Worm (Caenorhabditis elegans) whole organism, L1 larva: Measurements from ENCODE around the gene gst-35.
"Not testable (repeated sequence)": the region's sequence is repeated elsewhere in the genome, so short reads cannot be mapped to it uniquely, and the experiment has no call there.

Source experiments
- C16A3.4 ChIP-seq: fragments of 150-350 bp; optimal IDR thresholded peaks from 2 replicates; lab custom pipeline; 2014; ENCODE audit warnings: missing biosample characterization, missing genetic modification characterization
- C34B4.2 ChIP-seq: sonication (generic microtip); optimal IDR thresholded peaks from 2 replicates; lab custom pipeline; 2017; ENCODE audit warnings: mild to moderate bottlenecking, missing genetic modification characterization, missing compliant biosample characterization
- aha-1 ChIP-seq: fragments of 150-350 bp; optimal IDR thresholded peaks from 2 replicates; lab custom pipeline; 2014; ENCODE audit warnings: missing biosample characterization, missing genetic modification characterization
- ama-1 ChIP-seq: fragments of 150-350 bp; optimal IDR thresholded peaks from 2 replicates; lab custom pipeline; 2014
- blmp-1 ChIP-seq: fragments of 150-350 bp; optimal IDR thresholded peaks from 2 replicates; lab custom pipeline; 2014; ENCODE audit warnings: missing biosample characterization, missing genetic modification characterization
- ceh-8 ChIP-seq: fragments of 200-800 bp; sonication (Bioruptor generic); optimal IDR thresholded peaks from 2 replicates; lab custom pipeline; 2018; ENCODE audit warnings: mild to moderate bottlenecking, missing genetic modification characterization, moderate library complexity, missing compliant biosample characterization
- ceh-82 ChIP-seq, 3 experiments: fragments of 150-350 bp in 1 of 3; sonication (generic microtip) in 2 of 3; optimal IDR thresholded peaks; 2 replicates each; lab custom pipeline; 2014 to 2017; ENCODE audit warnings: missing biosample characterization in 3 of 3, missing genetic modification characterization in 3 of 3
- ceh-88 ChIP-seq: fragments of 200-800 bp; sonication (Bioruptor generic); IDR thresholded peaks from 2 replicates; pipeline ENCODE4 v1.3.6; 2022; ENCODE audit warnings: missing genetic modification characterization, missing compliant biosample characterization
- dpl-1 ChIP-seq, 3 experiments: fragments of 150-350 bp in 2 of 3; sonication (generic microtip) in 1 of 3; optimal IDR thresholded peaks; 2 replicates each; lab custom pipeline; 2014 to 2017; ENCODE audit warnings: missing biosample characterization in 3 of 3, missing genetic modification characterization in 3 of 3, missing genetic modification reagents in 3 of 3
- dsc-1 ChIP-seq: sonication (generic microtip); optimal IDR thresholded peaks from 2 replicates; lab custom pipeline; 2016; ENCODE audit warnings: mild to moderate bottlenecking, missing genetic modification characterization, missing compliant biosample characterization
- elt-3 ChIP-seq, 6 experiments: fragments of 150-350 bp in 1 of 6; sonication (generic microtip); optimal IDR thresholded peaks; 2 replicates each; lab custom pipeline; 2017 to 2018; ENCODE audit warnings: missing biosample characterization in 6 of 6, missing genetic modification characterization in 6 of 6, inconsistent platforms in 1 of 6
- fkh-8 ChIP-seq: sonication (generic microtip); optimal IDR thresholded peaks from 2 replicates; lab custom pipeline; 2016; ENCODE audit warnings: mild to moderate bottlenecking, missing genetic modification characterization, missing compliant biosample characterization
- hlh-4 ChIP-seq: sonication (generic microtip); optimal IDR thresholded peaks from 2 replicates; lab custom pipeline; 2016; ENCODE audit warnings: mild to moderate bottlenecking, missing genetic modification characterization, missing compliant biosample characterization
- jun-1 ChIP-seq: fragments of 150-350 bp; optimal IDR thresholded peaks from 2 replicates; lab custom pipeline; 2014; ENCODE audit warnings: missing biosample characterization, missing genetic modification reagents, missing genetic modification characterization
- lin-14 ChIP-seq: fragments of 200-800 bp; sonication (Bioruptor generic); optimal IDR thresholded peaks from 2 replicates; lab custom pipeline; 2018; ENCODE audit warnings: mild to moderate bottlenecking, missing genetic modification characterization, moderate library complexity, missing compliant biosample characterization
- lin-15B ChIP-seq: fragments of 150-350 bp; sonication (generic microtip); optimal IDR thresholded peaks from 3 replicates; lab custom pipeline; 2014; ENCODE audit warnings: missing biosample characterization, missing genetic modification characterization
- lin-35 ChIP-seq, 2 experiments: fragments of 150-350 bp; optimal IDR thresholded peaks; 2 replicates each; lab custom pipeline; 2014; ENCODE audit warnings: missing biosample characterization in 2 of 2, missing genetic modification characterization in 2 of 2, missing genetic modification reagents in 2 of 2
- lin-39 ChIP-seq: fragments of 150-350 bp; optimal IDR thresholded peaks from 2 replicates; lab custom pipeline; 2014; ENCODE audit warnings: missing biosample characterization, missing genetic modification reagents, missing genetic modification characterization
- lir-3 ChIP-seq: sonication (generic microtip); optimal IDR thresholded peaks from 2 replicates; lab custom pipeline; 2016; ENCODE audit warnings: mild to moderate bottlenecking, missing genetic modification characterization, moderate library complexity, missing compliant biosample characterization; ENCODE audit not compliant: poor library complexity
- mab-9 ChIP-seq: fragments of 200-800 bp; sonication (Bioruptor generic); IDR thresholded peaks from 2 replicates; pipeline ENCODE4 v1.3.6; 2022; ENCODE audit warnings: missing genetic modification reagents, missing genetic modification characterization, missing compliant biosample characterization
- mdl-1 ChIP-seq, 2 experiments: fragments of 150-350 bp; optimal IDR thresholded peaks; 2 replicates each; lab custom pipeline; 2014 to 2017; ENCODE audit warnings: missing biosample characterization in 2 of 2, missing genetic modification characterization in 2 of 2, inconsistent platforms in 1 of 2
- mef-2 ChIP-seq: fragments of 150-350 bp; optimal IDR thresholded peaks from 2 replicates; lab custom pipeline; 2014; ENCODE audit warnings: missing biosample characterization, missing genetic modification characterization
- nhr-12 ChIP-seq: sonication (generic microtip); optimal IDR thresholded peaks from 2 replicates; lab custom pipeline; 2017; ENCODE audit warnings: missing biosample characterization, missing genetic modification characterization
- nhr-20 ChIP-seq: sonication (generic microtip); optimal IDR thresholded peaks from 2 replicates; lab custom pipeline; 2016; ENCODE audit warnings: mild to moderate bottlenecking, missing genetic modification characterization, missing compliant biosample characterization
- nhr-237 ChIP-seq: fragments of 150-350 bp; optimal IDR thresholded peaks from 2 replicates; lab custom pipeline; 2014; ENCODE audit warnings: missing biosample characterization, missing genetic modification characterization
- nhr-47 ChIP-seq: sonication (generic microtip); optimal IDR thresholded peaks from 2 replicates; lab custom pipeline; 2016; ENCODE audit warnings: mild to moderate bottlenecking, missing genetic modification characterization, moderate library complexity, missing compliant biosample characterization
- nhr-71 ChIP-seq: sonication (generic microtip); optimal IDR thresholded peaks from 2 replicates; lab custom pipeline; 2016; ENCODE audit warnings: mild to moderate bottlenecking, missing genetic modification characterization, moderate library complexity, missing compliant biosample characterization
- nhr-85 ChIP-seq: sonication (generic microtip); peaks from one replicate; lab custom pipeline; 2016; ENCODE audit warnings: missing genetic modification characterization, inconsistent platforms, missing compliant biosample characterization
- rnt-1 ChIP-seq: sonication (generic microtip); optimal IDR thresholded peaks from 2 replicates; lab custom pipeline; 2016; ENCODE audit warnings: mild to moderate bottlenecking, missing genetic modification characterization, moderate library complexity, missing compliant biosample characterization
- snpc-4 ChIP-seq: fragments of 150-350 bp; optimal IDR thresholded peaks from 2 replicates; lab custom pipeline; 2014; ENCODE audit warnings: missing biosample characterization, missing genetic modification characterization
- swsn-7 ChIP-seq: sonication (generic microtip); optimal IDR thresholded peaks from 2 replicates; lab custom pipeline; 2016; ENCODE audit warnings: missing genetic modification characterization, missing compliant biosample characterization
- unc-130 ChIP-seq: fragments of 150-350 bp; optimal IDR thresholded peaks from 2 replicates; lab custom pipeline; 2017; ENCODE audit warnings: missing biosample characterization, missing genetic modification characterization, inconsistent platforms
- unc-86 ChIP-seq: sonication (generic microtip); optimal IDR thresholded peaks from 2 replicates; lab custom pipeline; 2016; ENCODE audit warnings: missing genetic modification characterization, missing compliant biosample characterization
- zip-4 ChIP-seq: fragments of 200-800 bp; sonication (Bioruptor generic); optimal IDR thresholded peaks from 2 replicates; lab custom pipeline; 2018; ENCODE audit warnings: mild to moderate bottlenecking, missing genetic modification characterization, moderate library complexity, missing compliant biosample characterization

The gst-35 gene

ce11 chrII:15173174-15173573 lies 12.0 kb downstream of the gst-35 start (continued):
- TF ChIP-seq dpl-1 (GFP tag; optimal IDR thresholded peaks at IDR 0.05; lab: Kevin White, UChicago) (peak in 2 of 3 experiments; percentile 17 to 27), zip-4 (GFP tag; lab: Kevin White, UChicago) (peak; percentile 34), snpc-4 (tag; lab: Kevin White, UChicago) (peak; percentile 11), nhr-237 (tag; lab: Kevin White, UChicago) (peak; percentile 23), lin-14 (GFP tag; lab: Kevin White, UChicago) (peak; percentile 57), hlh-4 (no peak), unc-130 (tag; lab: Kevin White, UChicago) (no peak), dsc-1 (tag; lab: Kevin White, UChicago) (peak; percentile 25), ceh-82 (tag; optimal IDR thresholded peaks at IDR 0.05; lab: Kevin White, UChicago) (peak; percentile 3 to 38 (median 17)), lin-35 (GFP tag; optimal IDR thresholded peaks at IDR 0.05; lab: Kevin White, UChicago) (peak; percentile 1 to 41), nhr-71 (tag; lab: Kevin White, UChicago) (peak; percentile 65), nhr-12 (tag; lab: Kevin White, UChicago) (no peak), aha-1 (tag; lab: Kevin White, UChicago) (no peak), fkh-8 (tag; lab: Kevin White, UChicago) (peak; percentile 83), mef-2 (tag; lab: Kevin White, UChicago) (no peak), rnt-1 (tag; lab: Kevin White, UChicago) (peak; percentile 8), ceh-88 (GFP tag; lab: Robert Waterston, UW) (no peak), swsn-7 (tag; lab: Kevin White, UChicago) (peak; percentile 38), lin-15B (tag; lab: Kevin White, UChicago) (no peak), nhr-20 (tag; lab: Kevin White, UChicago) (no peak), nhr-47 (tag; lab: Kevin White, UChicago) (peak; percentile 30), ceh-8 (peak; percentile 62), blmp-1 (tag; lab: Kevin White, UChicago) (peak; percentile 27), unc-86 (tag; lab: Kevin White, UChicago) (no peak), C34B4.2 (tag; lab: Kevin White, UChicago) (no peak), mab-9 (GFP tag; lab: Robert Waterston, UW) (no peak), jun-1 (tag; lab: Kevin White, UChicago) (peak; percentile 23), elt-3 (tag; optimal IDR thresholded peaks at IDR 0.05; lab: Kevin White, UChicago) (no peak)

DNA sequence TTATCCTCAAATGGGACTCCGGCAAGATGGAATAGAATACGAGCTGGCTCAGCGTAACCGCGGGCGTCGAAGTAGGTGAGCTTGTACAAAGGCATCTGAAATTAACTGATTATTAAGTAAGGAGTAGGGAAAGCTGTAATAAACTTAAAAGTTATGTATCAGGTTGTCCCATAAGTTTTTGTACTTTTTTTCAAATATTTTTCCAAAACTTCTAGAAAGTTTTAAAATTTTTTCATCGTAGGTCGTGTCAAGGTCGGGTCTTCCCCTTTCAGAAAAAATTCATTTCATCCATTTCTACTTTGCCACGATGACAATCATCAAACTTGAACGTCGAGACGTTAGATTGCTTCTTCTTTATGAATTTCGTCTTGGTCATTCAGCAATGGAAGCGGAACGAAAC lies 13.4 kb downstream of the gst-35 start, which contains the start of gene gst-39:
TSS of gene gst-39 (minus strand) at position 101 of the 400 bp plus-strand sequence.
- not testable (repeated sequence) for TF ChIP-seq nhr-20, nhr-237, fkh-8 (tag; lab: Kevin White, UChicago)

- TF ChIP-seq nhr-85 (peak; percentile 34), dpl-1 (GFP tag; optimal IDR thresholded peaks at IDR 0.05; lab: Kevin White, UChicago) (no peak)
These were observed 15.3 kb downstream of the gst-35 start, which contains the start of gene gst-29 for ce11 chrII:15169811-15170282. TSS of gene gst-29 (minus strand) at chrII:15169861.

DNA sequence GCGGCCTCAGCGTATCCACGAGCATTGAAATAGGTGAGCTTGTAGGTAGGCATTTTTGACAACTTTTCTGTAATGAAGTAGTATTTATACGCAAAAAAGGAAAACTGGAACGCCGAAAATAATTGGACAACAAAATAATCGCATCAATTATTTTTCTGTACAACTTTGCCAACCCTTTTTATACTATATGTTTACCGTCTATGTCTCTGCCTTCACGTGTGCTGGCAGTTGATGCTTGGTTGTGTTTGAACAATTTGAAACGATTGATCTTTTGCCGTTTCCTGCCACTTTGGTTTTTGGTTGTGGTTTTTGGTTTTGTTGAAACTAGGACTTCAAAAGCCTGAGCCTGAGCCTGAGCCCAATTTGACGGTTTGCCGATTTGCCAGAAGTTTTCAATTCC lies 17.8 kb downstream of the gst-35 start, which contains the start of gene gst-28:
TSS of gene gst-28 (minus strand) at position 238 of the 400 bp plus-strand sequence.
- TF ChIP-seq lin-35 (GFP tag; optimal IDR thresholded peaks at IDR 0.05; lab: Kevin White, UChicago): peak in 1 of 2 experiments; percentile 7
- no peak for TF ChIP-seq nhr-47 (tag; lab: Kevin White, UChicago)
- peak in 1 of 2 experiments; percentile 40 for TF ChIP-seq mdl-1 (tag; optimal IDR thresholded peaks at IDR 0.05; lab: Kevin White, UChicago)
- no peak for TF ChIP-seq lir-3 (tag; lab: Kevin White, UChicago)
- no peak for TF ChIP-seq lin-39 (tag; lab: Kevin White, UChicago)
- no peak for TF ChIP-seq C16A3.4 (tag; lab: Kevin White, UChicago)
- no peak for TF ChIP-seq ama-1
- TF ChIP-seq nhr-71 (tag; lab: Kevin White, UChicago): no peak
